ENCODE assay signal across 1 worm cellular context in genomic region chrIV:2219334-2219755, ce11.
TF ChIP-seq lines count a peak whose summit lies in the region.

No protein-coding gene starts in this region.

TF ChIP-seq in whole organism, L4 larva, 104 proteins besides CTCF, POLR2A, EP300 and RAD21 (continued from another document):
- TF ChIP-seq ZK546.5 (tag; optimal IDR thresholded peaks at IDR 0.05; lab: Kevin White, UChicago) (peak in 1 of 2 experiments; percentile 49), php-3 (GFP tag; IDR thresholded peaks at IDR 0.05; lab: Robert Waterston, UW) (peak; percentile 91), egl-27 (tag; optimal IDR thresholded peaks at IDR 0.05; lab: Kevin White, UChicago) (no peak), lin-13 (GFP tag; optimal IDR thresholded peaks at IDR 0.05; lab: Kevin White, UChicago) (peak; percentile 92), nhr-28 (tag; optimal IDR thresholded peaks at IDR 0.05; lab: Kevin White, UChicago) (peak; percentile 92), F26F4.8 (GFP tag; conservative IDR thresholded peaks at IDR 0.05; lab: Robert Waterston, UW) (no peak), dmd-9 (GFP tag; IDR thresholded peaks at IDR 0.05; lab: Robert Waterston, UW) (peak; percentile 60; the same call in 1 of the 2 replicates), spr-1 (tag; optimal IDR thresholded peaks at IDR 0.05; lab: Kevin White, UChicago) (peak; percentile 95), pha-4 (GFP tag; IDR thresholded peaks at IDR 0.05; lab: Robert Waterston, UW) (peak; percentile 98), pha-4 (tag; optimal IDR thresholded peaks at IDR 0.05; lab: Kevin White, UChicago) (no peak), skn-1 (tag; optimal IDR thresholded peaks at IDR 0.05; lab: Kevin White, UChicago) (no peak), ZK337.2 (GFP tag; IDR thresholded peaks at IDR 0.05; lab: Robert Waterston, UW) (no peak; the same call in 1 of the 2 replicates), zip-2 (tag; optimal IDR thresholded peaks at IDR 0.05; lab: Kevin White, UChicago) (no peak), nhr-76 (tag; optimal IDR thresholded peaks at IDR 0.05; lab: Kevin White, UChicago) (no peak), mep-1 (tag; optimal IDR thresholded peaks at IDR 0.05; lab: Kevin White, UChicago) (peak; percentile 95), tra-1 (GFP tag; IDR thresholded peaks at IDR 0.05; lab: Robert Waterston, UW) (peak; percentile 98), zip-11 (GFP tag; IDR thresholded peaks at IDR 0.05; lab: Robert Waterston, UW) (no peak), lsy-2 (tag; optimal IDR thresholded peaks at IDR 0.05; lab: Kevin White, UChicago) (peak; percentile 77 to 90), F49E8.2 (tag; optimal IDR thresholded peaks at IDR 0.05; lab: Kevin White, UChicago; ENCODE audit: borderline replicate concordance) (no peak), cey-2 (tag; optimal IDR thresholded peaks at IDR 0.05; lab: Kevin White, UChicago; ENCODE audit: borderline replicate concordance, insufficient read depth) (no peak), ceh-44 (GFP tag; IDR thresholded peaks at IDR 0.05; lab: Robert Waterston, UW) (no peak), attf-4 (tag; optimal IDR thresholded peaks at IDR 0.05; lab: Kevin White, UChicago) (no peak), T26A8.4 (GFP tag; IDR thresholded peaks at IDR 0.05; lab: Robert Waterston, UW) (peak; percentile 97), nhr-10 (tag; optimal IDR thresholded peaks at IDR 0.05; lab: Kevin White, UChicago) (peak; percentile 78), fkh-10 (GFP tag; optimal IDR thresholded peaks at IDR 0.05; lab: Kevin White, UChicago) (peak; percentile 88), ceh-20 (GFP tag; IDR thresholded peaks at IDR 0.05; lab: Robert Waterston, UW) (peak; percentile 98), mdl-1 (tag; optimal IDR thresholded peaks at IDR 0.05; lab: Kevin White, UChicago) (peak; percentile 98 to 99), egl-43 (GFP tag; IDR thresholded peaks at IDR 0.05; lab: Robert Waterston, UW) (peak; percentile 84; the same call in 1 of the 2 replicates), fos-1 (tag; optimal IDR thresholded peaks at IDR 0.05; lab: Kevin White, UChicago) (no peak), nhr-48 (tag; optimal IDR thresholded peaks at IDR 0.05; lab: Kevin White, UChicago) (peak; percentile 99), nhr-25 (tag; optimal IDR thresholded peaks at IDR 0.05; lab: Kevin White, UChicago; ENCODE audit: borderline replicate concordance, insufficient read depth) (peak; percentile 90), lir-3 (tag; optimal IDR thresholded peaks at IDR 0.05; lab: Kevin White, UChicago) (peak; percentile 76), ctbp-1 (GFP tag; IDR thresholded peaks at IDR 0.05; lab: Robert Waterston, UW) (peak; percentile 92), dve-1 (tag; optimal IDR thresholded peaks at IDR 0.05; lab: Kevin White, UChicago; ENCODE audit: insufficient read depth) (peak; percentile 97), ztf-11 (tag; optimal IDR thresholded peaks at IDR 0.05; lab: Kevin White, UChicago) (no peak), zag-1 (tag; optimal IDR thresholded peaks at IDR 0.05; lab: Kevin White, UChicago) (no peak), nhr-6 (tag; optimal IDR thresholded peaks at IDR 0.05; lab: Kevin White, UChicago) (peak; percentile 91), F37D6.2 (tag; optimal IDR thresholded peaks at IDR 0.05; lab: Kevin White, UChicago) (peak; percentile 94), daf-8 (GFP tag; IDR thresholded peaks at IDR 0.05; lab: Robert Waterston, UW) (no peak), saeg-2 (GFP tag; IDR thresholded peaks at IDR 0.05; lab: Robert Waterston, UW) (peak; percentile 98), dmd-8 (GFP tag; IDR thresholded peaks at IDR 0.05; lab: Robert Waterston, UW) (0 out of 2 replicates have a peak, but pooled peaks have one; percentile 6), spr-3 (GFP tag; optimal IDR thresholded peaks at IDR 0.05; lab: Kevin White, UChicago) (peak; percentile 94), R02D3.7 (tag; optimal IDR thresholded peaks at IDR 0.05; lab: Kevin White, UChicago) (no peak), zfp-3 (GFP tag; conservative IDR thresholded peaks at IDR 0.05; lab: Robert Waterston, UW) (peak; percentile 92), madf-5 (GFP tag; IDR thresholded peaks at IDR 0.05; lab: Robert Waterston, UW) (0 out of 4 replicates have a peak, but pooled peaks of 1 of the 2 experiments have one; percentile 43), pqm-1 (tag; optimal IDR thresholded peaks at IDR 0.05; lab: Kevin White, UChicago) (no peak), nhr-102 (tag; optimal IDR thresholded peaks at IDR 0.05; lab: Kevin White, UChicago) (peak; percentile 98)
